Fruit fly (Drosophila melanogaster): ENCODE data around the gene CG10958.

The CG10958 gene

dm6 chrX:8159754-8160153, 27.7 kb downstream of the CG10958 start, which contains the start of gene CG15337:
Gene CG15337 (plus strand): TSS chrX:8160054.
- no peak for TF ChIP-seq rib (GFP tag; IDR thresholded peaks at IDR 0.05)

- TF ChIP-seq CG13424 (tag; optimal IDR thresholded peaks at IDR 0.05) = no peak
- TF ChIP-seq stwl (tag; optimal IDR thresholded peaks at IDR 0.05) = peak; percentile 34
Observed at dm6 chrX:8162692-8163091, 30.6 kb downstream of the CG10958 start, which contains the start of gene CG10761. Gene CG10761 (minus strand): TSS chrX:8162792.

dm6 chrX:8163452-8163851, 31.4 kb downstream of the CG10958 start:
- TF ChIP-seq CG17385 (GFP tag; optimal IDR thresholded peaks at IDR 0.05) (no peak), ase (GFP tag; IDR thresholded peaks at IDR 0.05) (no peak), Drgx (GFP tag; IDR thresholded peaks at IDR 0.05) (peak; percentile 52; the same call in 1 of the 2 replicates), CG1832 (GFP tag; optimal IDR thresholded peaks at IDR 0.05) (no peak), tup (GFP tag; optimal IDR thresholded peaks at IDR 0.05) (no peak)

dm6 chrX:8165608-8166007, 33.5 kb downstream of the CG10958 start, which contains the start of gene Or7a:
Gene Or7a (minus strand): TSS chrX:8165708.
- TF ChIP-seq CTCF (GFP tag; optimal IDR thresholded peaks at IDR 0.05) (no peak), PHDP (tag; optimal IDR thresholded peaks at IDR 0.05) (no peak), grn (GFP tag; optimal IDR thresholded peaks at IDR 0.05) (no peak), CG17612 (GFP tag; IDR thresholded peaks at IDR 0.05) (no peak)

- TF ChIP-seq mam (GFP tag; optimal IDR thresholded peaks at IDR 0.05) (no peak), ara (GFP tag; IDR thresholded peaks at IDR 0.05) (no peak), lab (GFP tag; optimal IDR thresholded peaks at IDR 0.05) (no peak), CG2129 (GFP tag; IDR thresholded peaks at IDR 0.05; ENCODE audit: partially characterized antibody) (no peak), corto (GFP tag; optimal IDR thresholded peaks at IDR 0.05) (no peak), CG30403 (GFP tag; optimal IDR thresholded peaks at IDR 0.05) (no peak), Oli (tag; optimal IDR thresholded peaks at IDR 0.05) (no peak), CG2678 (tag; optimal IDR thresholded peaks at IDR 0.05) (no peak), Antp (GFP tag; optimal IDR thresholded peaks at IDR 0.05) (no peak), CG18262 (tag; optimal IDR thresholded peaks at IDR 0.05) (no peak)
Observed at dm6 chrX:8170166-8170565, 38.1 kb downstream of the CG10958 start, which contains the start of gene CG2278. Gene CG2278 (minus strand): TSS chrX:8170266.

- TF ChIP-seq amos (GFP tag; IDR thresholded peaks at IDR 0.05; ENCODE audit: partially characterized antibody) = peak; percentile 45; the same call in 1 of the 2 replicates
- peak; percentile 41; the same call in 2 of the 3 replicates for TF ChIP-seq Aef1 (GFP tag; IDR thresholded peaks at IDR 0.05)
- peak; percentile 26; the same call in 1 of the 3 replicates for TF ChIP-seq CG34422 (GFP tag; IDR thresholded peaks at IDR 0.05)
- no peak for TF ChIP-seq Nf-YC (tag; optimal IDR thresholded peaks at IDR 0.05)
- peak in 1 of 2 experiments; percentile 31 for TF ChIP-seq bsh (GFP tag; optimal IDR thresholded peaks at IDR 0.05)
- TF ChIP-seq YL-1 (GFP tag; optimal IDR thresholded peaks at IDR 0.05) = peak; percentile 29
- no peak for TF ChIP-seq fru (optimal IDR thresholded peaks at IDR 0.05)
- TF ChIP-seq CG10321 (GFP tag; IDR thresholded peaks at IDR 0.05) = no peak
- peak; percentile 58 for TF ChIP-seq nom (GFP tag; optimal IDR thresholded peaks at IDR 0.05)
- no peak for TF ChIP-seq corto (GFP tag; optimal IDR thresholded peaks at IDR 0.05)
- TF ChIP-seq Bdp1 (GFP tag; optimal IDR thresholded peaks at IDR 0.05) = no peak
- TF ChIP-seq stc (GFP tag; IDR thresholded peaks at IDR 0.05) = no peak
- TF ChIP-seq row (GFP tag; IDR thresholded peaks at IDR 0.05) = 0 out of 3 replicates have a peak, but pooled peaks have one; percentile 19
- TF ChIP-seq CG34224 (GFP tag; IDR thresholded peaks at IDR 0.05; ENCODE audit: partially characterized antibody) = no peak
- peak; percentile 89 for TF ChIP-seq CG17385 (GFP tag; optimal IDR thresholded peaks at IDR 0.05)
- no peak for TF ChIP-seq CG9932 (GFP tag; IDR thresholded peaks at IDR 0.05)
- peak; percentile 26 for TF ChIP-seq kni (GFP tag; optimal IDR thresholded peaks at IDR 0.05)
- no peak for TF ChIP-seq CG13424 (tag; optimal IDR thresholded peaks at IDR 0.05)
- TF ChIP-seq CG33213 (GFP tag; optimal IDR thresholded peaks at IDR 0.05) = no peak
- 0 out of 4 replicates have a peak, but pooled peaks have one; percentile 41 for TF ChIP-seq chinmo (GFP tag; IDR thresholded peaks at IDR 0.05; ENCODE audit: partially characterized antibody)
- TF ChIP-seq schlank (tag; optimal IDR thresholded peaks at IDR 0.05) = no peak
- no peak for TF ChIP-seq CG2129 (GFP tag; IDR thresholded peaks at IDR 0.05; ENCODE audit: partially characterized antibody)
Observed at dm6 chrX:8176291-8177029, 44.4 kb downstream of the CG10958 start.

Measured in whole organism, embryonic.